Worm (Caenorhabditis elegans) whole organism, young adult: Measurements from ENCODE around the gene fbxa-147.

Experiments
- B0019.2 ChIP-seq: fragments of 200-800 bp; sonication (Bioruptor generic); conservative IDR thresholded peaks from 2 replicates; pipeline ENCODE4 v1.3.6; 2022; ENCODE audit warnings: missing genetic modification reagents, missing genetic modification characterization, missing compliant biosample characterization
- B0261.1 ChIP-seq: sonication (generic microtip); optimal IDR thresholded peaks from 2 replicates; lab custom pipeline; 2016; ENCODE audit warnings: mild to moderate bottlenecking, missing genetic modification characterization, moderate library complexity, missing compliant biosample characterization
- C06A6.2 ChIP-seq: fragments of 200-800 bp; sonication (Bioruptor generic); conservative IDR thresholded peaks from 2 replicates; pipeline ENCODE4 v1.3.6; 2022; ENCODE audit warnings: missing genetic modification characterization, missing compliant biosample characterization
- D2030.7 ChIP-seq: fragments of 200-800 bp; sonication (Bioruptor generic); IDR thresholded peaks from 2 replicates; pipeline ENCODE4 v1.3.6; 2022; ENCODE audit warnings: missing genetic modification reagents, missing genetic modification characterization, missing compliant biosample characterization
- F10E7.11 ChIP-seq: sonication (generic microtip); optimal IDR thresholded peaks from 2 replicates; lab custom pipeline; 2017; ENCODE audit warnings: mild to moderate bottlenecking, missing genetic modification characterization, moderate library complexity, missing compliant biosample characterization
- F23B12.7 ChIP-seq: sonication (generic microtip); optimal IDR thresholded peaks from 2 replicates; lab custom pipeline; 2017; ENCODE audit warnings: missing genetic modification characterization, mild to moderate bottlenecking, missing compliant biosample characterization, antibody characterized with exemption, moderate library complexity; ENCODE audit not compliant: insufficient read depth
- F52B5.7 ChIP-seq: sonication (generic microtip); optimal IDR thresholded peaks from 2 replicates; lab custom pipeline; 2016; ENCODE audit warnings: mild to moderate bottlenecking, missing genetic modification characterization, missing compliant biosample characterization
- F57C9.4 ChIP-seq: sonication (generic microtip); optimal IDR thresholded peaks from 2 replicates; lab custom pipeline; 2017; ENCODE audit warnings: mild to moderate bottlenecking, missing genetic modification characterization, missing compliant biosample characterization
- T26A5.8 ChIP-seq: sonication (generic microtip); optimal IDR thresholded peaks from 2 replicates; lab custom pipeline; 2016; ENCODE audit warnings: missing genetic modification characterization, missing compliant biosample characterization
- Y67H2A.10 ChIP-seq: fragments of 200-800 bp; sonication (Bioruptor generic); conservative IDR thresholded peaks from 2 replicates; pipeline ENCODE4 v1.3.6; 2022; ENCODE audit warnings: missing genetic modification reagents, missing genetic modification characterization, missing compliant biosample characterization
- Y79H2A.3 ChIP-seq: fragments of 200-800 bp; sonication (Bioruptor generic); conservative IDR thresholded peaks from 2 replicates; pipeline ENCODE4 v1.3.6; 2022; ENCODE audit warnings: missing genetic modification reagents, missing genetic modification characterization, missing compliant biosample characterization
- ZK185.1 ChIP-seq: sonication (generic microtip); optimal IDR thresholded peaks from 2 replicates; lab custom pipeline; 2016; ENCODE audit warnings: mild to moderate bottlenecking, missing genetic modification characterization, missing compliant biosample characterization; ENCODE audit not compliant: poor library complexity, severe bottlenecking
- ama-1 ChIP-seq, 3 experiments: fragments of 150-350 bp in 1 of 3; sonication (generic microtip) in 2 of 3; optimal IDR thresholded peaks; 2 replicates each; lab custom pipeline; 2014 to 2018; ENCODE audit warnings: missing biosample characterization in 2 of 3, missing genetic modification characterization in 2 of 3, missing genetic modification reagents in 2 of 3
- athp-1 ChIP-seq: sonication (generic microtip); optimal IDR thresholded peaks from 2 replicates; lab custom pipeline; 2017; ENCODE audit warnings: mild to moderate bottlenecking, missing genetic modification characterization, missing compliant biosample characterization
- attf-3 ChIP-seq: fragments of 200-800 bp; sonication (Bioruptor generic); conservative IDR thresholded peaks from 2 replicates; pipeline ENCODE4 v1.3.6; 2022; ENCODE audit warnings: missing genetic modification reagents, missing genetic modification characterization, missing compliant biosample characterization
- attf-5 ChIP-seq: fragments of 200-800 bp; sonication (Bioruptor generic); optimal IDR thresholded peaks from 2 replicates; lab custom pipeline; 2018; ENCODE audit warnings: mild to moderate bottlenecking, missing genetic modification characterization, missing compliant biosample characterization
- attf-6 ChIP-seq: fragments of 200-800 bp; sonication (Bioruptor generic); IDR thresholded peaks from 2 replicates; pipeline ENCODE4 v1.3.6; 2022; ENCODE audit warnings: missing genetic modification reagents, missing genetic modification characterization, missing compliant biosample characterization
- bed-1 ChIP-seq: fragments of 200-800 bp; sonication (Bioruptor generic); IDR thresholded peaks from 2 replicates; pipeline ENCODE4 v1.3.6; 2022; ENCODE audit warnings: missing genetic modification reagents, missing genetic modification characterization, missing compliant biosample characterization
- ccch-3 ChIP-seq: fragments of 200-800 bp; sonication (Bioruptor generic); optimal IDR thresholded peaks from 2 replicates; lab custom pipeline; 2018; ENCODE audit warnings: mild to moderate bottlenecking, missing genetic modification characterization, missing compliant biosample characterization
- cebp-1 ChIP-seq, 2 experiments: fragments of 200-800 bp in 1 of 2; sonication (Bioruptor generic) in 1 of 2; sonication (generic microtip) in 1 of 2; IDR thresholded peaks in 1 of 2; optimal IDR thresholded peaks in 1 of 2; 2 replicates each; pipeline versions ENCODE4 v1.3.6 to Lab custom; 2017 to 2022; ENCODE audit warnings: missing compliant biosample characterization in 2 of 2, missing genetic modification characterization in 2 of 2, mild to moderate bottlenecking in 1 of 2, missing genetic modification reagents in 1 of 2, moderate library complexity in 1 of 2
- cebp-2 ChIP-seq: fragments of 200-800 bp; sonication (Bioruptor generic); IDR thresholded peaks from 2 replicates; pipeline ENCODE4 v1.3.6; 2022; ENCODE audit warnings: missing genetic modification characterization, missing compliant biosample characterization
- ceh-100 ChIP-seq: fragments of 200-800 bp; sonication (Bioruptor generic); IDR thresholded peaks from 2 replicates; pipeline ENCODE4 v1.3.6; 2022; ENCODE audit warnings: missing genetic modification reagents, missing genetic modification characterization, missing compliant biosample characterization
- ceh-40 ChIP-seq: fragments of 200-800 bp; sonication (Bioruptor generic); IDR thresholded peaks from 2 replicates; pipeline ENCODE4 v1.3.6; 2022; ENCODE audit warnings: missing genetic modification characterization, missing compliant biosample characterization
- ceh-79 ChIP-seq: sonication (generic microtip); optimal IDR thresholded peaks from 2 replicates; lab custom pipeline; 2017; ENCODE audit warnings: mild to moderate bottlenecking, missing genetic modification characterization, missing compliant biosample characterization
- chd-7 ChIP-seq: sonication (generic microtip); optimal IDR thresholded peaks from 2 replicates; lab custom pipeline; 2016; ENCODE audit warnings: mild to moderate bottlenecking, missing genetic modification characterization, moderate library complexity, missing compliant biosample characterization
- dpl-1 ChIP-seq: fragments of 150-350 bp; optimal IDR thresholded peaks from 2 replicates; lab custom pipeline; 2014; ENCODE audit warnings: missing biosample characterization, missing genetic modification reagents, missing genetic modification characterization
- efl-1 ChIP-seq: fragments of 150-350 bp; optimal IDR thresholded peaks from 2 replicates; lab custom pipeline; 2014; ENCODE audit warnings: missing biosample characterization, missing genetic modification reagents, missing genetic modification characterization
- egl-44 ChIP-seq: fragments of 200-800 bp; sonication (Bioruptor generic); IDR thresholded peaks from 2 replicates; pipeline ENCODE4 v1.3.6; 2022; ENCODE audit warnings: missing genetic modification reagents, missing genetic modification characterization, missing compliant biosample characterization
- ekl-4 ChIP-seq: fragments of 200-800 bp; sonication (Bioruptor generic); IDR thresholded peaks from 2 replicates; pipeline ENCODE4 v1.3.6; 2022; ENCODE audit warnings: missing genetic modification reagents, missing genetic modification characterization, missing compliant biosample characterization
- fkh-3 ChIP-seq: sonication (generic microtip); optimal IDR thresholded peaks from 2 replicates; lab custom pipeline; 2016; ENCODE audit warnings: mild to moderate bottlenecking, missing genetic modification characterization, missing compliant biosample characterization
- gei-17 ChIP-seq: fragments of 200-800 bp; sonication (Bioruptor generic); optimal IDR thresholded peaks from 2 replicates; lab custom pipeline; 2018; ENCODE audit warnings: mild to moderate bottlenecking, missing genetic modification characterization, missing compliant biosample characterization
- lin-26 ChIP-seq: fragments of 200-800 bp; sonication (Bioruptor generic); IDR thresholded peaks from 2 replicates; pipeline ENCODE4 v1.3.6; 2022; ENCODE audit warnings: missing genetic modification reagents, missing genetic modification characterization, missing compliant biosample characterization
- lin-35 ChIP-seq, 3 experiments: fragments of 150-350 bp in 2 of 3; sonication (generic microtip) in 1 of 3; optimal IDR thresholded peaks; 2 replicates each; lab custom pipeline; 2014 to 2018; ENCODE audit warnings: missing biosample characterization in 3 of 3, missing genetic modification characterization in 3 of 3, missing genetic modification reagents in 3 of 3
- lsl-1 ChIP-seq: fragments of 200-800 bp; sonication (Bioruptor generic); optimal IDR thresholded peaks from 2 replicates; lab custom pipeline; 2018; ENCODE audit warnings: mild to moderate bottlenecking, missing genetic modification characterization, moderate library complexity, missing compliant biosample characterization
- madf-10 ChIP-seq: sonication (generic microtip); optimal IDR thresholded peaks from 2 replicates; lab custom pipeline; 2016; ENCODE audit warnings: mild to moderate bottlenecking, missing genetic modification characterization, missing compliant biosample characterization
- mcd-1 ChIP-seq: fragments of 200-800 bp; sonication (Bioruptor generic); IDR thresholded peaks from 2 replicates; pipeline ENCODE4 v1.3.6; 2022; ENCODE audit warnings: missing genetic modification reagents, missing genetic modification characterization, missing compliant biosample characterization
- pbrm-1 ChIP-seq: fragments of 200-800 bp; sonication (Bioruptor generic); IDR thresholded peaks from 2 replicates; pipeline ENCODE4 v1.3.6; 2022; ENCODE audit warnings: missing genetic modification reagents, missing genetic modification characterization, missing compliant biosample characterization
- rcor-1 ChIP-seq: fragments of 200-800 bp; sonication (Bioruptor generic); IDR thresholded peaks from 2 replicates; pipeline ENCODE4 v1.3.6; 2022; ENCODE audit warnings: missing genetic modification reagents, missing genetic modification characterization, missing compliant biosample characterization
- sdz-38 ChIP-seq: sonication (generic microtip); optimal IDR thresholded peaks from 2 replicates; lab custom pipeline; 2016; ENCODE audit warnings: missing genotype, missing genetic modification characterization, missing compliant biosample characterization
- snpc-1.1 ChIP-seq: sonication (generic microtip); optimal IDR thresholded peaks from 2 replicates; lab custom pipeline; 2017; ENCODE audit warnings: missing genetic modification characterization, mild to moderate bottlenecking, missing compliant biosample characterization, antibody characterized with exemption, moderate library complexity, missing genotype, missing genetic modification reagents; ENCODE audit not compliant: insufficient read depth
- snpc-3.4 ChIP-seq: sonication (generic microtip); optimal IDR thresholded peaks from 2 replicates; lab custom pipeline; 2017; ENCODE audit warnings: missing genetic modification characterization, mild to moderate bottlenecking, missing compliant biosample characterization, antibody characterized with exemption, moderate library complexity, missing genotype, missing genetic modification reagents
- somi-1 ChIP-seq: fragments of 200-800 bp; sonication (Bioruptor generic); optimal IDR thresholded peaks from 2 replicates; lab custom pipeline; 2018; ENCODE audit warnings: mild to moderate bottlenecking, missing genetic modification characterization, missing compliant biosample characterization
- tbx-9 ChIP-seq: sonication (generic microtip); optimal IDR thresholded peaks from 2 replicates; lab custom pipeline; 2016; ENCODE audit warnings: borderline replicate concordance, missing genetic modification characterization, inconsistent platforms, missing compliant biosample characterization
- tlf-1 ChIP-seq: fragments of 200-800 bp; sonication (Bioruptor generic); optimal IDR thresholded peaks from 2 replicates; lab custom pipeline; 2018; ENCODE audit warnings: mild to moderate bottlenecking, missing genetic modification characterization, missing compliant biosample characterization
- zim-3 ChIP-seq: sonication (generic microtip); optimal IDR thresholded peaks from 2 replicates; lab custom pipeline; 2017; ENCODE audit warnings: mild to moderate bottlenecking, missing genetic modification characterization, moderate library complexity, missing compliant biosample characterization
- ztf-28 ChIP-seq: fragments of 200-800 bp; sonication (Bioruptor generic); IDR thresholded peaks from 2 replicates; pipeline ENCODE4 v1.3.6; 2022; ENCODE audit warnings: missing genetic modification reagents, missing genetic modification characterization, missing compliant biosample characterization

The fbxa-147 gene

ce11 chrV:14685435-14686058 lies 30.8 kb upstream of the fbxa-147 start, which contains the start of gene C47E8.4 (continued):
- peak; percentile 100 for TF ChIP-seq mcd-1 (GFP tag; lab: Robert Waterston, UW)
- TF ChIP-seq lin-26 (GFP tag; lab: Robert Waterston, UW) = no peak
- TF ChIP-seq ceh-100 (GFP tag; lab: Robert Waterston, UW) = peak; percentile 86
- TF ChIP-seq C06A6.2 (GFP tag; lab: Robert Waterston, UW) = peak; percentile 94
- peak; percentile 98 for TF ChIP-seq ekl-4 (GFP tag; lab: Robert Waterston, UW)
- peak; percentile 96 for TF ChIP-seq athp-1 (tag; lab: Kevin White, UChicago)
- TF ChIP-seq dpl-1 = peak; percentile 63
- TF ChIP-seq sdz-38 (tag; lab: Kevin White, UChicago) = no peak
- TF ChIP-seq snpc-3.4 (tag; lab: Kevin White, UChicago) = peak; percentile 95
- TF ChIP-seq chd-7 (tag; lab: Kevin White, UChicago) = peak; percentile 94
- TF ChIP-seq ama-1 (optimal IDR thresholded peaks at IDR 0.05; lab: Kevin White, UChicago) = peak; percentile 53
- no peak for TF ChIP-seq ama-1 (GFP tag; optimal IDR thresholded peaks at IDR 0.05; lab: Kevin White, UChicago)
- peak; percentile 87 for TF ChIP-seq ceh-79 (tag; lab: Kevin White, UChicago)
- TF ChIP-seq tbx-9 (tag; lab: Kevin White, UChicago) = no peak
- peak; percentile 81 for TF ChIP-seq attf-3 (GFP tag; lab: Robert Waterston, UW)
- peak; percentile 94 for TF ChIP-seq ztf-28 (GFP tag; lab: Robert Waterston, UW)
- TF ChIP-seq attf-6 (GFP tag; lab: Robert Waterston, UW) = peak; percentile 71; the same call in 1 of the 2 replicates
- TF ChIP-seq cebp-1 (GFP tag; IDR thresholded peaks at IDR 0.05; lab: Robert Waterston, UW) = peak; percentile 60; the same call in 1 of the 2 replicates
- TF ChIP-seq cebp-1 (tag; optimal IDR thresholded peaks at IDR 0.05; lab: Kevin White, UChicago) = peak; percentile 92
- TF ChIP-seq ZK185.1 = peak; percentile 97
- TF ChIP-seq lin-35 (GFP tag; optimal IDR thresholded peaks at IDR 0.05; lab: Kevin White, UChicago) = peak in 2 of 3 experiments; percentile 84 to 94
- TF ChIP-seq lsl-1 (GFP tag; lab: Kevin White, UChicago) = peak; percentile 76
- TF ChIP-seq T26A5.8 (tag; lab: Kevin White, UChicago) = no peak
- TF ChIP-seq B0261.1 (tag; lab: Kevin White, UChicago) = peak; percentile 41
- peak; percentile 96 for TF ChIP-seq pbrm-1
- peak; percentile 94 for TF ChIP-seq attf-5 (GFP tag; lab: Kevin White, UChicago)
- peak; percentile 69 for TF ChIP-seq gei-17 (GFP tag; lab: Kevin White, UChicago)
- TF ChIP-seq madf-10 (tag; lab: Kevin White, UChicago) = peak; percentile 93
- 0 out of 2 replicates have a peak, but pooled peaks have one; percentile 43 for TF ChIP-seq bed-1 (GFP tag; lab: Robert Waterston, UW)
- peak; percentile 60 for TF ChIP-seq F23B12.7 (tag; lab: Kevin White, UChicago)
- TF ChIP-seq tlf-1 (GFP tag; lab: Kevin White, UChicago) = peak; percentile 98
- TF ChIP-seq F57C9.4 (tag; lab: Kevin White, UChicago) = peak; percentile 57
- no peak for TF ChIP-seq fkh-3 (tag; lab: Kevin White, UChicago)
- peak; percentile 97 for TF ChIP-seq rcor-1 (GFP tag; lab: Robert Waterston, UW)
- TF ChIP-seq cebp-2 (GFP tag; lab: Robert Waterston, UW) = peak; percentile 91; the same call in 1 of the 2 replicates
- peak; percentile 76 for TF ChIP-seq zim-3
- peak; percentile 88 for TF ChIP-seq F52B5.7
- peak; percentile 32 for TF ChIP-seq snpc-1.1 (tag; lab: Kevin White, UChicago)
- TF ChIP-seq Y67H2A.10 (GFP tag; lab: Robert Waterston, UW) = peak; percentile 93
- peak; percentile 92 for TF ChIP-seq B0019.2 (GFP tag; lab: Robert Waterston, UW)
- peak; percentile 73 for TF ChIP-seq egl-44 (GFP tag; lab: Robert Waterston, UW)
- peak; percentile 93 for TF ChIP-seq D2030.7 (GFP tag; lab: Robert Waterston, UW)
- TF ChIP-seq somi-1 = peak; percentile 90
- no peak for TF ChIP-seq ceh-40 (GFP tag; lab: Robert Waterston, UW)
- peak; percentile 90 for TF ChIP-seq ccch-3
- TF ChIP-seq Y79H2A.3 (GFP tag; lab: Robert Waterston, UW) = no peak
- TF ChIP-seq F10E7.11 (tag; lab: Kevin White, UChicago) = peak; percentile 64
- TF ChIP-seq efl-1 = peak; percentile 66
